Fruit fly (Drosophila melanogaster): Measurements from ENCODE around the gene Fkbp39.

Fkbp39 gene

dm6 chr3R:15342926-15343685 lies 10.2 kb upstream of the Fkbp39 start, which contains the start of gene Nagk (continued):
- TF ChIP-seq ato (GFP tag; IDR thresholded peaks at IDR 0.05; ENCODE audit: partially characterized antibody) (no peak), gfzf (GFP tag; optimal IDR thresholded peaks at IDR 0.05) (no peak), tll (GFP tag; optimal IDR thresholded peaks at IDR 0.05) (peak in 1 of 2 experiments; percentile 2), gem (tag; optimal IDR thresholded peaks at IDR 0.05) (peak; percentile 73), Rfx (GFP tag; IDR thresholded peaks at IDR 0.05) (peak; percentile 44), CG31441 (GFP tag; IDR thresholded peaks at IDR 0.05) (peak; percentile 70), nerfin-1 (tag; optimal IDR thresholded peaks at IDR 0.05) (peak; percentile 28), ci (GFP tag; IDR thresholded peaks at IDR 0.05) (peak; percentile 71), CG34376 (GFP tag; optimal IDR thresholded peaks at IDR 0.05) (peak; percentile 50), cwo (GFP tag; optimal IDR thresholded peaks at IDR 0.05) (peak; percentile 56), Gug (GFP tag; IDR thresholded peaks at IDR 0.05) (peak; percentile 59; the same call in 2 of the 4 replicates), Max (GFP tag; optimal IDR thresholded peaks at IDR 0.05) (peak; percentile 67), CG15514 (GFP tag; optimal IDR thresholded peaks at IDR 0.05) (peak; percentile 27), CG14050 (GFP tag; IDR thresholded peaks at IDR 0.05) (no peak), Mrtf (GFP tag; IDR thresholded peaks at IDR 0.05) (peak; percentile 5; the same call in 1 of the 3 replicates), kah (GFP tag; optimal IDR thresholded peaks at IDR 0.05) (no peak), zfh1 (GFP tag; IDR thresholded peaks at IDR 0.05) (peak; percentile 30; the same call in 2 of the 3 replicates), slp2 (GFP tag; optimal IDR thresholded peaks at IDR 0.05) (peak; percentile 46), twi (tag; optimal IDR thresholded peaks at IDR 0.05) (no peak), vvl (GFP tag; IDR thresholded peaks at IDR 0.05) (peak; percentile 13; the same call in 1 of the 2 replicates), hkb (optimal IDR thresholded peaks at IDR 0.05) (no peak), hkb (GFP tag; IDR thresholded peaks at IDR 0.05) (peak; percentile 49; the same call in 1 of the 2 replicates), Usf (GFP tag; optimal IDR thresholded peaks at IDR 0.05) (peak; percentile 31), CG10209 (GFP tag; optimal IDR thresholded peaks at IDR 0.05) (peak; percentile 68), NK7.1 (GFP tag; optimal IDR thresholded peaks at IDR 0.05) (peak; percentile 20), Scr (GFP tag; IDR thresholded peaks at IDR 0.05; ENCODE audit: partially characterized antibody) (no peak), CG11504 (tag; optimal IDR thresholded peaks at IDR 0.05) (peak; percentile 76), unc-4 (GFP tag; IDR thresholded peaks at IDR 0.05; ENCODE audit: partially characterized antibody) (no peak), z (GFP tag; IDR thresholded peaks at IDR 0.05) (no peak), Nf-YA (GFP tag; IDR thresholded peaks at IDR 0.05) (no peak), Hr78 (GFP tag; optimal IDR thresholded peaks at IDR 0.05) (peak in 1 of 2 experiments; percentile 48), Opbp (GFP tag; IDR thresholded peaks at IDR 0.05; ENCODE audit: partially characterized antibody) (peak; percentile 59; the same call in 1 of the 3 replicates), gt (GFP tag; IDR thresholded peaks at IDR 0.05) (no peak), slou (GFP tag; optimal IDR thresholded peaks at IDR 0.05) (peak; percentile 4), CHES-1-like (GFP tag; optimal IDR thresholded peaks at IDR 0.05) (peak; percentile 38), Spps (tag; optimal IDR thresholded peaks at IDR 0.05) (peak; percentile 26), CG9215 (GFP tag; IDR thresholded peaks at IDR 0.05) (peak; percentile 21; the same call in 1 of the 2 replicates), grn (GFP tag; optimal IDR thresholded peaks at IDR 0.05) (no peak), cg (GFP tag; optimal IDR thresholded peaks at IDR 0.05) (no peak), otp (GFP tag; IDR thresholded peaks at IDR 0.05) (no peak), pb (GFP tag; optimal IDR thresholded peaks at IDR 0.05) (no peak), ATbp (GFP tag; optimal IDR thresholded peaks at IDR 0.05) (no peak), CG6854 (GFP tag; optimal IDR thresholded peaks at IDR 0.05) (peak; percentile 45), Sox102F (GFP tag; optimal IDR thresholded peaks at IDR 0.05) (peak; percentile 64), CG17186 (GFP tag; optimal IDR thresholded peaks at IDR 0.05) (no peak), CG6175 (GFP tag; IDR thresholded peaks at IDR 0.05) (no peak), sr (GFP tag; IDR thresholded peaks at IDR 0.05) (peak; percentile 24; the same call in 1 of the 3 replicates), gsb-n (tag; optimal IDR thresholded peaks at IDR 0.05) (peak; percentile 39)

All from whole organism, embryonic.